Fruit fly (Drosophila melanogaster) whole organism, embryonic: ENCODE results near the gene Cpr65Au.

ENCODE experiments used
- Atf-2 ChIP-seq: fragments of 200-800 bp; sonication (Bioruptor generic); optimal IDR thresholded peaks from 2 replicates; lab custom pipeline; 2016; ENCODE audit warnings: missing biosample characterization, missing genetic modification characterization
- B-H1 ChIP-seq: fragments of 200-800 bp; sonication (Bioruptor generic); IDR thresholded peaks from 3 replicates; pipeline ENCODE4 v1.3.6; 2022; ENCODE audit warnings: missing biosample characterization, missing genetic modification characterization
- CG12104 ChIP-seq: fragments of 200-800 bp; sonication (Bioruptor generic); optimal IDR thresholded peaks from 3 replicates; lab custom pipeline; 2016; ENCODE audit warnings: missing biosample characterization, missing genetic modification characterization
- CG12299 ChIP-seq: fragments of 200-800 bp; sonication (Bioruptor generic); optimal IDR thresholded peaks from 2 replicates; lab custom pipeline; 2018; ENCODE audit warnings: missing biosample characterization, mild to moderate bottlenecking, missing genetic modification characterization
- CG1233 ChIP-seq: fragments of 200-800 bp; sonication (Bioruptor generic); optimal IDR thresholded peaks from 4 replicates; lab custom pipeline; 2018; ENCODE audit warnings: missing biosample characterization, mild to moderate bottlenecking, missing genetic modification characterization
- CG12744 ChIP-seq: fragments of 200-800 bp; sonication (Bioruptor generic); optimal IDR thresholded peaks from 2 replicates; lab custom pipeline; 2016; ENCODE audit warnings: missing biosample characterization, missing genetic modification characterization
- CG13296 ChIP-seq: fragments of 200-800 bp; sonication (Bioruptor generic); optimal IDR thresholded peaks from 3 replicates; lab custom pipeline; 2018; ENCODE audit warnings: missing biosample characterization, mild to moderate bottlenecking, missing genetic modification characterization
- CG15011 ChIP-seq: fragments of 200-800 bp; sonication (Bioruptor generic); optimal IDR thresholded peaks from 3 replicates; lab custom pipeline; 2018; ENCODE audit warnings: missing biosample characterization, mild to moderate bottlenecking, missing genetic modification characterization
- CG15479 ChIP-seq: fragments of 200-800 bp; sonication (Bioruptor generic); optimal IDR thresholded peaks from 3 replicates; lab custom pipeline; 2019; ENCODE audit warnings: missing biosample characterization, mild to moderate bottlenecking, missing genetic modification characterization, moderate library complexity
- CG17328 ChIP-seq: fragments of 200-800 bp; sonication (Bioruptor generic); IDR thresholded peaks from 2 replicates; pipeline ENCODE4 v1.3.6; 2022; ENCODE audit warnings: missing biosample characterization, missing genetic modification characterization
- CG17385 ChIP-seq: fragments of 200-800 bp; sonication (Bioruptor generic); optimal IDR thresholded peaks from 3 replicates; lab custom pipeline; 2018; ENCODE audit warnings: missing biosample characterization, mild to moderate bottlenecking, missing genetic modification characterization
- CG1792 ChIP-seq: fragments of 200-800 bp; sonication (Bioruptor generic); optimal IDR thresholded peaks from 2 replicates; lab custom pipeline; 2016; ENCODE audit warnings: missing biosample characterization, missing genetic modification characterization
- CG30020 ChIP-seq: fragments of 200-800 bp; optimal IDR thresholded peaks from 2 replicates; lab custom pipeline; 2019; ENCODE audit warnings: missing biosample characterization, mild to moderate bottlenecking, missing genetic modification characterization, moderate library complexity
- CG30403 ChIP-seq: fragments of 200-800 bp; sonication (Bioruptor generic); optimal IDR thresholded peaks from 3 replicates; lab custom pipeline; 2016; ENCODE audit warnings: missing biosample characterization, missing genetic modification characterization
- CG4360 ChIP-seq: fragments of 200-800 bp; sonication (Bioruptor generic); IDR thresholded peaks from 2 replicates; pipeline ENCODE4 v1.3.6; 2022; ENCODE audit warnings: missing biosample characterization, missing genetic modification characterization
- CG43689 ChIP-seq: fragments of 200-800 bp; sonication (Bioruptor generic); IDR thresholded peaks from 2 replicates; pipeline ENCODE4 v1.3.6; 2022; ENCODE audit warnings: missing biosample characterization, missing genetic modification characterization
- CG4424 ChIP-seq: fragments of 200-800 bp; sonication (Bioruptor generic); optimal IDR thresholded peaks from 3 replicates; lab custom pipeline; 2016; ENCODE audit warnings: missing biosample characterization, missing genetic modification characterization
- CG5180 ChIP-seq: fragments of 200-800 bp; sonication (Bioruptor generic); optimal IDR thresholded peaks from 3 replicates; lab custom pipeline; 2017; ENCODE audit warnings: missing biosample characterization, missing genetic modification characterization, mild to moderate bottlenecking, moderate library complexity, missing genetic modification reagents
- CG6272 ChIP-seq: fragments of 200-800 bp; sonication (Bioruptor generic); IDR thresholded peaks from 2 replicates; pipeline ENCODE4 v1.3.6; 2022; ENCODE audit warnings: missing biosample characterization, missing genetic modification characterization
- CG6791 ChIP-seq: fragments of 200-800 bp; sonication (Bioruptor generic); IDR thresholded peaks from 3 replicates; pipeline ENCODE4 v1.3.6; 2022; ENCODE audit warnings: missing biosample characterization, missing genetic modification characterization; ENCODE audit not compliant: partially characterized antibody
- CG7357 ChIP-seq: fragments of 200-800 bp; sonication (Bioruptor generic); IDR thresholded peaks from 3 replicates; pipeline ENCODE4 v1.3.6; 2022; ENCODE audit warnings: missing biosample characterization, missing genetic modification characterization
- CG9932 ChIP-seq: fragments of 200-800 bp; sonication (Bioruptor generic); IDR thresholded peaks from 2 replicates; pipeline ENCODE4 v1.3.6; 2022; ENCODE audit warnings: missing biosample characterization, missing genetic modification characterization
- CrebB ChIP-seq: fragments of 200-800 bp; sonication (Bioruptor generic); optimal IDR thresholded peaks from 3 replicates; lab custom pipeline; 2018; ENCODE audit warnings: missing biosample characterization, mild to moderate bottlenecking, missing genetic modification characterization
- D19B ChIP-seq: fragments of 200-800 bp; sonication (Bioruptor generic); optimal IDR thresholded peaks from 2 replicates; lab custom pipeline; 2017; ENCODE audit warnings: missing biosample characterization, mild to moderate bottlenecking, missing genetic modification characterization
- Dad ChIP-seq: fragments of 200-800 bp; sonication (Bioruptor generic); optimal IDR thresholded peaks from 3 replicates; lab custom pipeline; 2016; ENCODE audit warnings: missing biosample characterization, missing genetic modification characterization
- Dip2 ChIP-seq: fragments of 200-800 bp; sonication (Bioruptor generic); IDR thresholded peaks from 2 replicates; pipeline ENCODE4 v1.3.6; 2022; ENCODE audit warnings: missing biosample characterization, missing genetic modification characterization
- Drgx ChIP-seq: fragments of 200-800 bp; sonication (Bioruptor generic); IDR thresholded peaks from 2 replicates; pipeline ENCODE4 v1.3.6; 2022; ENCODE audit warnings: missing biosample characterization, missing genetic modification characterization
- Fer3 ChIP-seq: fragments of 200-800 bp; sonication (Bioruptor generic); optimal IDR thresholded peaks from 2 replicates; lab custom pipeline; 2018; ENCODE audit warnings: missing biosample characterization, mild to moderate bottlenecking, missing genetic modification characterization, moderate library complexity
- H15 ChIP-seq: fragments of 200-800 bp; sonication (Bioruptor generic); IDR thresholded peaks from 3 replicates; pipeline ENCODE4 v1.3.6; 2022; ENCODE audit warnings: missing biosample characterization, missing genetic modification characterization
- Hmx ChIP-seq: fragments of 200-800 bp; sonication (Bioruptor generic); optimal IDR thresholded peaks from 2 replicates; lab custom pipeline; 2016; ENCODE audit warnings: missing biosample characterization, missing genetic modification characterization
- Hr3 ChIP-seq: fragments of 200-800 bp; sonication (Bioruptor generic); optimal IDR thresholded peaks from 3 replicates; lab custom pipeline; 2016; ENCODE audit warnings: missing biosample characterization, missing genetic modification characterization
- Hr51 ChIP-seq, 2 experiments: fragments of 200-800 bp; sonication (Bioruptor generic); optimal IDR thresholded peaks; 2 replicates in 1 of 2; 3 replicates in 1 of 2; lab custom pipeline; 2016 to 2018; ENCODE audit warnings: missing biosample characterization in 2 of 2, missing genetic modification characterization in 2 of 2, mild to moderate bottlenecking in 1 of 2, moderate library complexity in 1 of 2
- MBD-R2 ChIP-seq: fragments of 200-800 bp; sonication (Bioruptor generic); IDR thresholded peaks from 2 replicates; pipeline ENCODE4 v1.3.6; 2022; ENCODE audit warnings: missing biosample characterization, missing genetic modification characterization
- NK7.1 ChIP-seq: fragments of 200-800 bp; sonication (Bioruptor generic); optimal IDR thresholded peaks from 3 replicates; lab custom pipeline; 2016; ENCODE audit warnings: missing biosample characterization, missing genetic modification characterization
- Rfx ChIP-seq: fragments of 200-800 bp; sonication (Bioruptor generic); IDR thresholded peaks from 2 replicates; pipeline ENCODE4 v1.3.6; 2022; ENCODE audit warnings: missing biosample characterization, missing genetic modification characterization
- Scr ChIP-seq: fragments of 200-800 bp; sonication (Bioruptor generic); IDR thresholded peaks from 2 replicates; pipeline ENCODE4 v1.3.6; 2022; ENCODE audit warnings: missing biosample characterization, missing genetic modification characterization; ENCODE audit not compliant: partially characterized antibody
- Sin3A ChIP-seq: fragments of >200 bp; optimal IDR thresholded peaks from 2 replicates; lab custom pipeline; 2018
- Xbp1 ChIP-seq: fragments of 200-800 bp; sonication (Bioruptor generic); optimal IDR thresholded peaks from 3 replicates; lab custom pipeline; 2016; ENCODE audit warnings: missing biosample characterization, mild to moderate bottlenecking, missing genetic modification characterization
- ara ChIP-seq: fragments of 200-800 bp; sonication (Bioruptor generic); IDR thresholded peaks from 2 replicates; pipeline ENCODE4 v1.3.6; 2022; ENCODE audit warnings: missing biosample characterization, missing genetic modification characterization
- crol ChIP-seq: fragments of 200-800 bp; sonication (Bioruptor generic); IDR thresholded peaks from 2 replicates; pipeline ENCODE4 v1.3.6; 2022; ENCODE audit warnings: missing biosample characterization, missing genetic modification characterization
- gcm ChIP-seq: fragments of 200-800 bp; sonication (Bioruptor generic); optimal IDR thresholded peaks from 2 replicates; lab custom pipeline; 2019; ENCODE audit warnings: missing biosample characterization, mild to moderate bottlenecking, missing genetic modification characterization, moderate library complexity
- h ChIP-seq: fragments of >200 bp; optimal IDR thresholded peaks from 2 replicates; lab custom pipeline; 2017
- hth ChIP-seq: fragments of >200 bp; optimal IDR thresholded peaks from 2 replicates; lab custom pipeline; 2017; ENCODE audit warnings: inconsistent platforms
- nom ChIP-seq: fragments of 200-800 bp; sonication (Bioruptor generic); optimal IDR thresholded peaks from 2 replicates; lab custom pipeline; 2017; ENCODE audit warnings: missing biosample characterization, missing genetic modification characterization, mild to moderate bottlenecking, moderate library complexity, missing genetic modification reagents
- onecut ChIP-seq: fragments of 200-800 bp; sonication (Bioruptor generic); IDR thresholded peaks from 2 replicates; pipeline ENCODE4 v1.3.6; 2022; ENCODE audit warnings: missing biosample characterization, missing genetic modification characterization
- otp ChIP-seq: fragments of 200-800 bp; sonication (Bioruptor generic); IDR thresholded peaks from 3 replicates; pipeline ENCODE4, ENCODE4 v1.3.6; 2022; ENCODE audit warnings: missing biosample characterization, missing genetic modification characterization
- p53 ChIP-seq: fragments of 200-800 bp; sonication (Bioruptor generic); optimal IDR thresholded peaks from 2 replicates; lab custom pipeline; 2016; ENCODE audit warnings: missing biosample characterization, missing genetic modification characterization
- pnt ChIP-seq: fragments of 200-800 bp; sonication (Bioruptor generic); optimal IDR thresholded peaks from 3 replicates; lab custom pipeline; 2016; ENCODE audit warnings: missing biosample characterization, missing genetic modification characterization
- prd ChIP-seq, 3 experiments: fragments of >200 bp in 2 of 3; fragments of 200-800 bp in 1 of 3; sonication (Bioruptor generic) in 1 of 3; optimal IDR thresholded peaks in 2 of 3; IDR thresholded peaks in 1 of 3; 2 replicates in 2 of 3; 3 replicates in 1 of 3; pipeline versions ENCODE4 v1.3.6 to Lab custom; 2017 to 2022; ENCODE audit warnings: missing biosample characterization in 1 of 3, missing genetic modification characterization in 1 of 3
- pzg ChIP-seq: fragments of 200-800 bp; sonication (Bioruptor generic); optimal IDR thresholded peaks from 3 replicates; lab custom pipeline; 2018; ENCODE audit warnings: missing biosample characterization, mild to moderate bottlenecking, missing genetic modification characterization, moderate library complexity
- slou ChIP-seq: fragments of 200-800 bp; sonication (Bioruptor generic); optimal IDR thresholded peaks from 3 replicates; lab custom pipeline; 2016; ENCODE audit warnings: missing biosample characterization, missing genetic modification characterization
- vfl ChIP-seq: fragments of 200-800 bp; sonication (Bioruptor generic); optimal IDR thresholded peaks from 2 replicates; lab custom pipeline; 2016; ENCODE audit warnings: missing biosample characterization, missing genetic modification characterization
- zen ChIP-seq: fragments of 200-800 bp; sonication (Bioruptor generic); optimal IDR thresholded peaks from 3 replicates; lab custom pipeline; 2018; ENCODE audit warnings: missing biosample characterization, mild to moderate bottlenecking, missing genetic modification characterization, moderate library complexity

Cpr65Au gene

DNA sequence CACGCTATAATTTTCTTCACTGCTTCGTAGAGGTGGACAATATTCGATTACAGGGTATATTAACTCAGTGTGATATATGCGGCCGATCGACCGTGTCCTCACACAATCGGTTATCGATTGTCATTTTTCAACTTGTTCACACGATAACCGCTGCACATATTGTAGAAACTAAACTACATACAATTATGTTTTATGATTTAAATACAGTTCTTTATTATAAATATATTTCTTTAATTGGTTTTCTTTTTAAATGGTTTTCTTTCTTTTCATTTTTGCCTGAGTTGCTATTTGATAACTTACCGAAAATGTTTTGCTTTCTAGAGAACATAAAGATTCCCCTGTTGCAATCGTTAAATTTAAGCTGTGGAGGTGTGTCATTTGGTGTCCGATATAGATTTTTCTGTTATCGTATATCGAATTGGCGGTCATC, 41.9 kb upstream of the Cpr65Au start, which contains the start of the genes fmt and CG7376 (continued):
- no peak for TF ChIP-seq Hr51 (GFP tag; optimal IDR thresholded peaks at IDR 0.05; lab: Kevin White, UChicago)
- no peak for TF ChIP-seq CG12299 (tag; lab: Kevin White, UChicago)
- no peak for TF ChIP-seq CG13296 (GFP tag; lab: Kevin White, UChicago)
- TF ChIP-seq Hr3 (GFP tag; lab: Kevin White, UChicago) = peak; percentile 39
- no peak for TF ChIP-seq CG5180 (GFP tag; lab: Kevin White, UChicago)
- TF ChIP-seq Sin3A = peak; percentile 14
- TF ChIP-seq CG43689 (GFP tag; lab: Robert Waterston, UW) = no peak
- peak; percentile 94 for TF ChIP-seq CG30020
- peak; percentile 80 for TF ChIP-seq Scr (GFP tag; lab: Robert Waterston, UW)
- TF ChIP-seq NK7.1 (GFP tag; lab: Kevin White, UChicago) = no peak
- peak; percentile 36 for TF ChIP-seq CG15479 (GFP tag; lab: Kevin White, UChicago)
- no peak for TF ChIP-seq CrebB (tag; lab: Kevin White, UChicago)
- no peak for TF ChIP-seq crol (GFP tag; lab: Robert Waterston, UW)
- no peak for TF ChIP-seq nom (GFP tag; lab: Kevin White, UChicago)
- no peak for TF ChIP-seq CG17328 (GFP tag; lab: Robert Waterston, UW)
- TF ChIP-seq CG1233 (GFP tag; lab: Kevin White, UChicago) = no peak
- TF ChIP-seq pnt (GFP tag; lab: Kevin White, UChicago) = no peak
- peak; percentile 51 for TF ChIP-seq Xbp1 (GFP tag; lab: Kevin White, UChicago)
- TF ChIP-seq otp (GFP tag; lab: Robert Waterston, UW) = no peak
- TF ChIP-seq CG7357 (GFP tag; lab: Robert Waterston, UW) = peak; percentile 93
- no peak for TF ChIP-seq CG4424 (GFP tag; lab: Kevin White, UChicago)
- TF ChIP-seq prd (optimal IDR thresholded peaks at IDR 0.05; lab: Kevin White, UChicago) = no peak
- peak; percentile 35; the same call in 1 of the 3 replicates for TF ChIP-seq prd (GFP tag; IDR thresholded peaks at IDR 0.05; lab: Robert Waterston, UW)
- TF ChIP-seq Dad (GFP tag; lab: Kevin White, UChicago) = no peak
- no peak for TF ChIP-seq CG12744 (GFP tag; lab: Kevin White, UChicago)
- no peak for TF ChIP-seq Dip2 (GFP tag; lab: Robert Waterston, UW)
- no peak for TF ChIP-seq CG4360 (GFP tag; lab: Robert Waterston, UW)
- TF ChIP-seq CG12104 (GFP tag; lab: Kevin White, UChicago) = peak; percentile 34
- no peak for TF ChIP-seq CG15011 (GFP tag; lab: Kevin White, UChicago)
- no peak for TF ChIP-seq D19B (GFP tag; lab: Kevin White, UChicago)
- TF ChIP-seq h = no peak
- TF ChIP-seq Hmx (GFP tag; lab: Kevin White, UChicago) = no peak
- peak; percentile 46; the same call in 1 of the 2 replicates for TF ChIP-seq MBD-R2 (GFP tag; lab: Robert Waterston, UW)
- no peak for TF ChIP-seq Drgx (GFP tag; lab: Robert Waterston, UW)
- peak; percentile 43 for TF ChIP-seq pzg (GFP tag; lab: Kevin White, UChicago)
- no peak for TF ChIP-seq H15
- TF ChIP-seq gcm (GFP tag; lab: Kevin White, UChicago) = no peak
- TF ChIP-seq B-H1 (GFP tag; lab: Robert Waterston, UW) = no peak
- no peak for TF ChIP-seq Fer3 (tag; lab: Kevin White, UChicago)
- no peak for TF ChIP-seq CG1792 (GFP tag; lab: Kevin White, UChicago)
- TF ChIP-seq CG6791 (GFP tag; lab: Robert Waterston, UW) = peak; percentile 80
- no peak for TF ChIP-seq CG17385 (GFP tag; lab: Kevin White, UChicago)
- no peak for TF ChIP-seq Atf-2 (GFP tag; lab: Kevin White, UChicago)
- TF ChIP-seq onecut (GFP tag; lab: Robert Waterston, UW) = no peak
- TF ChIP-seq p53 = no peak
- TF ChIP-seq hth (lab: Kevin White, UChicago) = no peak
- TF ChIP-seq Rfx (GFP tag; lab: Robert Waterston, UW) = no peak
- TF ChIP-seq zen (tag; lab: Kevin White, UChicago) = peak; percentile 59
- TF ChIP-seq CG9932 = no peak
- TF ChIP-seq vfl = no peak
- no peak for TF ChIP-seq CG6272 (GFP tag; lab: Robert Waterston, UW)
- no peak for TF ChIP-seq ara (GFP tag; lab: Robert Waterston, UW)
- TF ChIP-seq CG30403 = peak; percentile 48
- TF ChIP-seq slou = no peak
